Worm (Caenorhabditis elegans) whole organism, young adult: Measurements from ENCODE around the gene msp-59.
"Not testable (repeated sequence)": the region's sequence is repeated elsewhere in the genome, so short reads cannot be mapped to it uniquely, and the experiment has no call there.

Experiments
- B0019.2 ChIP-seq: fragments of 200-800 bp; sonication (Bioruptor generic); conservative IDR thresholded peaks from 2 replicates; pipeline ENCODE4 v1.3.6; 2022; ENCODE audit warnings: missing genetic modification reagents, missing genetic modification characterization, missing compliant biosample characterization
- B0261.1 ChIP-seq: sonication (generic microtip); optimal IDR thresholded peaks from 2 replicates; lab custom pipeline; 2016; ENCODE audit warnings: mild to moderate bottlenecking, missing genetic modification characterization, moderate library complexity, missing compliant biosample characterization
- B0336.3 ChIP-seq: fragments of 200-800 bp; sonication (Bioruptor generic); IDR thresholded peaks from 2 replicates; pipeline ENCODE4 v1.3.6; 2022; ENCODE audit warnings: missing genetic modification characterization, missing compliant biosample characterization
- C17E4.6 ChIP-seq: fragments of 200-800 bp; sonication (Bioruptor generic); IDR thresholded peaks from 2 replicates; pipeline ENCODE4 v1.3.6; 2022; ENCODE audit warnings: missing genetic modification reagents, missing genetic modification characterization, missing compliant biosample characterization
- D2030.7 ChIP-seq: fragments of 200-800 bp; sonication (Bioruptor generic); IDR thresholded peaks from 2 replicates; pipeline ENCODE4 v1.3.6; 2022; ENCODE audit warnings: missing genetic modification reagents, missing genetic modification characterization, missing compliant biosample characterization
- F33H1.4 ChIP-seq: fragments of 200-800 bp; sonication (Bioruptor generic); IDR thresholded peaks from 2 replicates; pipeline ENCODE4 v1.3.6; 2022; ENCODE audit warnings: missing genetic modification reagents, missing genetic modification characterization, missing compliant biosample characterization
- F49E8.2 ChIP-seq: sonication (generic microtip); optimal IDR thresholded peaks from 3 replicates; lab custom pipeline; 2017; ENCODE audit warnings: missing genetic modification characterization, mild to moderate bottlenecking, missing compliant biosample characterization, antibody characterized with exemption, moderate library complexity; ENCODE audit not compliant: insufficient read depth
- K12H6.12 ChIP-seq: fragments of 200-800 bp; sonication (Bioruptor generic); optimal IDR thresholded peaks from 2 replicates; lab custom pipeline; 2018; ENCODE audit warnings: mild to moderate bottlenecking, missing genetic modification characterization, missing compliant biosample characterization
- Y53G8AR.9 ChIP-seq: fragments of 200-800 bp; sonication (Bioruptor generic); conservative IDR thresholded peaks from 2 replicates; pipeline ENCODE4 v1.3.6; 2022; ENCODE audit warnings: missing genetic modification reagents, missing genetic modification characterization, missing compliant biosample characterization
- Y56A3A.18 ChIP-seq: fragments of 200-800 bp; sonication (Bioruptor generic); IDR thresholded peaks from 2 replicates; pipeline ENCODE4 v1.3.6; 2022; ENCODE audit warnings: missing genetic modification reagents, missing genetic modification characterization, missing compliant biosample characterization
- Y67H2A.10 ChIP-seq: fragments of 200-800 bp; sonication (Bioruptor generic); conservative IDR thresholded peaks from 2 replicates; pipeline ENCODE4 v1.3.6; 2022; ENCODE audit warnings: missing genetic modification reagents, missing genetic modification characterization, missing compliant biosample characterization
- Y79H2A.3 ChIP-seq: fragments of 200-800 bp; sonication (Bioruptor generic); conservative IDR thresholded peaks from 2 replicates; pipeline ENCODE4 v1.3.6; 2022; ENCODE audit warnings: missing genetic modification reagents, missing genetic modification characterization, missing compliant biosample characterization
- akir-1 ChIP-seq: fragments of 200-800 bp; sonication (Bioruptor generic); optimal IDR thresholded peaks from 2 replicates; lab custom pipeline; 2018; ENCODE audit warnings: mild to moderate bottlenecking, missing genetic modification characterization, moderate library complexity, missing compliant biosample characterization
- ama-1 ChIP-seq, 3 experiments: fragments of 150-350 bp in 1 of 3; sonication (generic microtip) in 2 of 3; optimal IDR thresholded peaks; 2 replicates each; lab custom pipeline; 2014 to 2018; ENCODE audit warnings: missing biosample characterization in 2 of 3, missing genetic modification characterization in 2 of 3, missing genetic modification reagents in 2 of 3
- aptf-2 ChIP-seq: fragments of 200-800 bp; sonication (Bioruptor generic); conservative IDR thresholded peaks from 2 replicates; pipeline ENCODE4 v1.3.6; 2022; ENCODE audit warnings: missing genetic modification reagents, missing genetic modification characterization, missing compliant biosample characterization
- aptf-3 ChIP-seq: fragments of 200-800 bp; sonication (Bioruptor generic); IDR thresholded peaks from 2 replicates; pipeline ENCODE4 v1.3.6; 2022; ENCODE audit warnings: missing genetic modification characterization, missing compliant biosample characterization
- attf-6 ChIP-seq: fragments of 200-800 bp; sonication (Bioruptor generic); IDR thresholded peaks from 2 replicates; pipeline ENCODE4 v1.3.6; 2022; ENCODE audit warnings: missing genetic modification reagents, missing genetic modification characterization, missing compliant biosample characterization
- ceh-100 ChIP-seq: fragments of 200-800 bp; sonication (Bioruptor generic); IDR thresholded peaks from 2 replicates; pipeline ENCODE4 v1.3.6; 2022; ENCODE audit warnings: missing genetic modification reagents, missing genetic modification characterization, missing compliant biosample characterization
- ceh-91 ChIP-seq: fragments of 200-800 bp; sonication (Bioruptor generic); IDR thresholded peaks from 2 replicates; pipeline ENCODE4 v1.3.6; 2022; ENCODE audit warnings: missing genetic modification reagents, missing genetic modification characterization, missing compliant biosample characterization
- dox-1 ChIP-seq: fragments of 200-800 bp; sonication (Bioruptor generic); IDR thresholded peaks from 2 replicates; pipeline ENCODE4 v1.3.6; 2022; ENCODE audit warnings: missing genetic modification reagents, missing genetic modification characterization, missing compliant biosample characterization
- ekl-4 ChIP-seq: fragments of 200-800 bp; sonication (Bioruptor generic); IDR thresholded peaks from 2 replicates; pipeline ENCODE4 v1.3.6; 2022; ENCODE audit warnings: missing genetic modification reagents, missing genetic modification characterization, missing compliant biosample characterization
- ets-4 ChIP-seq: fragments of 200-800 bp; sonication (Bioruptor generic); optimal IDR thresholded peaks from 2 replicates; lab custom pipeline; 2018; ENCODE audit warnings: mild to moderate bottlenecking, missing genetic modification characterization, missing compliant biosample characterization
- hmg-1.2 ChIP-seq: fragments of 200-800 bp; sonication (Bioruptor generic); IDR thresholded peaks from 2 replicates; pipeline ENCODE4 v1.3.6; 2022; ENCODE audit warnings: missing genetic modification reagents, missing genetic modification characterization, missing compliant biosample characterization
- hrde-1 ChIP-seq: sonication (generic microtip); optimal IDR thresholded peaks from 2 replicates; lab custom pipeline; 2016; ENCODE audit warnings: missing genetic modification characterization, mild to moderate bottlenecking, missing compliant biosample characterization, moderate library complexity, missing genotype, missing genetic modification reagents, borderline replicate concordance
- hsf-1 ChIP-seq: fragments of 200-800 bp; sonication (Bioruptor generic); IDR thresholded peaks from 2 replicates; pipeline ENCODE4 v1.3.6; 2022; ENCODE audit warnings: missing genetic modification reagents, missing genetic modification characterization, missing compliant biosample characterization
- let-607 ChIP-seq, 2 experiments: fragments of 200-800 bp in 1 of 2; sonication (Bioruptor generic) in 1 of 2; sonication (generic microtip) in 1 of 2; optimal IDR thresholded peaks; 2 replicates each; lab custom pipeline; 2016 to 2018; ENCODE audit warnings: mild to moderate bottlenecking in 2 of 2, missing compliant biosample characterization in 2 of 2, missing genetic modification characterization in 2 of 2, moderate library complexity in 2 of 2, missing genotype in 1 of 2
- lin-26 ChIP-seq: fragments of 200-800 bp; sonication (Bioruptor generic); IDR thresholded peaks from 2 replicates; pipeline ENCODE4 v1.3.6; 2022; ENCODE audit warnings: missing genetic modification reagents, missing genetic modification characterization, missing compliant biosample characterization
- lir-1 ChIP-seq: fragments of 200-800 bp; sonication (Bioruptor generic); conservative IDR thresholded peaks from 2 replicates; pipeline ENCODE4 v1.3.6; 2022; ENCODE audit warnings: missing genetic modification reagents, missing genetic modification characterization, missing compliant biosample characterization
- lsl-1 ChIP-seq: fragments of 200-800 bp; sonication (Bioruptor generic); optimal IDR thresholded peaks from 2 replicates; lab custom pipeline; 2018; ENCODE audit warnings: mild to moderate bottlenecking, missing genetic modification characterization, moderate library complexity, missing compliant biosample characterization
- madf-3 ChIP-seq: fragments of 200-800 bp; sonication (Bioruptor generic); IDR thresholded peaks from 2 replicates; pipeline ENCODE4 v1.3.6; 2022; ENCODE audit warnings: missing genetic modification reagents, missing genetic modification characterization, missing compliant biosample characterization
- madf-6 ChIP-seq: fragments of 200-800 bp; sonication (Bioruptor generic); IDR thresholded peaks from 2 replicates; pipeline ENCODE4 v1.3.6; 2022; ENCODE audit warnings: missing genetic modification reagents, missing genetic modification characterization, missing compliant biosample characterization
- mcd-1 ChIP-seq: fragments of 200-800 bp; sonication (Bioruptor generic); IDR thresholded peaks from 2 replicates; pipeline ENCODE4 v1.3.6; 2022; ENCODE audit warnings: missing genetic modification reagents, missing genetic modification characterization, missing compliant biosample characterization
- nfya-2 ChIP-seq: fragments of 200-800 bp; sonication (Bioruptor generic); IDR thresholded peaks from 2 replicates; pipeline ENCODE4 v1.3.6; 2022; ENCODE audit warnings: missing genetic modification reagents, missing genetic modification characterization, missing compliant biosample characterization
- nfyb-1 ChIP-seq: fragments of 200-800 bp; sonication (Bioruptor generic); IDR thresholded peaks from 2 replicates; pipeline ENCODE4 v1.3.6; 2022; ENCODE audit warnings: missing genetic modification reagents, missing genetic modification characterization, missing compliant biosample characterization
- nhr-120 ChIP-seq: fragments of 200-800 bp; sonication (Bioruptor generic); IDR thresholded peaks from 2 replicates; pipeline ENCODE4 v1.3.6; 2022; ENCODE audit warnings: missing genetic modification characterization, missing compliant biosample characterization
- pbrm-1 ChIP-seq: fragments of 200-800 bp; sonication (Bioruptor generic); IDR thresholded peaks from 2 replicates; pipeline ENCODE4 v1.3.6; 2022; ENCODE audit warnings: missing genetic modification reagents, missing genetic modification characterization, missing compliant biosample characterization
- rcor-1 ChIP-seq: fragments of 200-800 bp; sonication (Bioruptor generic); IDR thresholded peaks from 2 replicates; pipeline ENCODE4 v1.3.6; 2022; ENCODE audit warnings: missing genetic modification reagents, missing genetic modification characterization, missing compliant biosample characterization
- snpc-1.1 ChIP-seq: sonication (generic microtip); optimal IDR thresholded peaks from 2 replicates; lab custom pipeline; 2017; ENCODE audit warnings: missing genetic modification characterization, mild to moderate bottlenecking, missing compliant biosample characterization, antibody characterized with exemption, moderate library complexity, missing genotype, missing genetic modification reagents; ENCODE audit not compliant: insufficient read depth
- snpc-4 ChIP-seq, 5 experiments: fragments of 150-350 bp in 1 of 5; sonication (generic microtip) in 4 of 5; optimal IDR thresholded peaks; 2 replicates each; lab custom pipeline; 2014 to 2018; ENCODE audit warnings: missing genetic modification characterization in 5 of 5, missing biosample characterization in 3 of 5, antibody characterized with exemption in 2 of 5, mild to moderate bottlenecking in 2 of 5, missing compliant biosample characterization in 2 of 5, missing genotype in 2 of 5, moderate library complexity in 2 of 5, missing genetic modification reagents in 1 of 5
- sptf-2 ChIP-seq: fragments of 200-800 bp; sonication (Bioruptor generic); optimal IDR thresholded peaks from 2 replicates; lab custom pipeline; 2018; ENCODE audit warnings: mild to moderate bottlenecking, missing genetic modification characterization, missing compliant biosample characterization
- tbp1 ChIP-seq: fragments of 200-800 bp; sonication (Bioruptor generic); optimal IDR thresholded peaks from 2 replicates; lab custom pipeline; 2018; ENCODE audit warnings: mild to moderate bottlenecking, missing genetic modification characterization, missing compliant biosample characterization
- ztf-25 ChIP-seq: fragments of 200-800 bp; sonication (Bioruptor generic); IDR thresholded peaks from 2 replicates; pipeline ENCODE4 v1.3.6; 2022; ENCODE audit warnings: missing genetic modification reagents, missing genetic modification characterization, missing compliant biosample characterization
- ztf-28 ChIP-seq: fragments of 200-800 bp; sonication (Bioruptor generic); IDR thresholded peaks from 2 replicates; pipeline ENCODE4 v1.3.6; 2022; ENCODE audit warnings: missing genetic modification reagents, missing genetic modification characterization, missing compliant biosample characterization

msp-59 gene

DNA sequence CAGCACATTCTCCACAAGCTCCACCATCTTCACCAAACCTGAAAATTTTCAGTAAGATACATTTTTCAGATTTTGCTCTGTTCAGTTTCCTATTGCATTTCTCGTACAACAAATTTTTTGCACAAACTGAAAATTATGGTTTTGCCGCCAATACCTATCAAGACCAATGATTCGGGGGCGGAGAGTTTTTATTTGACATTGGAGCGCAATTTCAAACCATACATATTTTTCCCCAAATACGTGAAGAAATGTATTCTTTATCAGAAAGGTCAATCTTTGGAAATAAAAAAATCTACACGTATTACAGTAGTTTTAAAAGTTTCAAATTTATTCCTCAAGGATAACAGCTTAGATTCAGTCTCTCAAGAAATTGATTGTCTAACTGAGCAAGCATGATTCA lies 46.4 kb downstream of the msp-59 start, which contains the start of gene F36H12.5:
F36H12.5 (plus strand) TSS at position 301 of the 400 bp plus-strand sequence.
- TF ChIP-seq attf-6 (no peak), ets-4 (GFP tag; lab: Kevin White, UChicago) (no peak), Y67H2A.10 (no peak), lir-1 (no peak), B0261.1 (no peak), aptf-2 (GFP tag; lab: Robert Waterston, UW) (no peak), K12H6.12 (tag; lab: Kevin White, UChicago) (no peak), akir-1 (GFP tag; lab: Kevin White, UChicago) (no peak), snpc-4 (GFP tag; optimal IDR thresholded peaks at IDR 0.05; lab: Kevin White, UChicago) (no peak), snpc-4 (tag; optimal IDR thresholded peaks at IDR 0.05; lab: Kevin White, UChicago) (no peak), hsf-1 (GFP tag; lab: Robert Waterston, UW) (no peak), sptf-2 (GFP tag; lab: Kevin White, UChicago) (no peak), nfya-2 (GFP tag; lab: Robert Waterston, UW) (no peak), nhr-120 (GFP tag; lab: Robert Waterston, UW) (no peak), let-607 (tag; optimal IDR thresholded peaks at IDR 0.05; lab: Kevin White, UChicago) (no peak)

DNA sequence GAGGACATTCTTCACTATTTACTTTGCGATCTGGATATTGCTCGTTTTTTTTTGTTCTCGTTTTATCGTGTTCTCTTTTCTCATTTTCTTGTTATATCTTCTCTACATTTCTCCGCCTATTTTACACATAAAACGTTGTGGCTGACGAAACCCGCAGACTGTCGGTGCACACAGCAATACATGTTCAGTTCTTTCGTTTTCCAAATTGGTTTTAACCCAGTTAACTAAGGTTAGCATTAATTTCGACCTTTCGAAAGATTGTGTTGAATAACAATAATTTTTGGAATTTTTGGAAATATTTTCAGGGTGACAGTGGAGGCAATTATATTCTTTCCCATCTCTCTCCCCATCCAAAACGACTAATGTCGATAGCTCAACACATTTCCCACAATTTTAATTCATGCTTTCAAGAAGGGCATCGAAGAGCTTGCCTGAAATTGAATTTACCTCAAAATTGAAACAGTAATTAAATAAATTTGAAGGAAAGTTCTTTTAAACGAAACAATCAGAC lies 48.2 kb downstream of the msp-59 start:
- TF ChIP-seq B0336.3 (GFP tag; lab: Robert Waterston, UW) (0 out of 2 replicates have a peak, but pooled peaks have one; percentile 26), hrde-1 (peak; percentile 42), snpc-1.1 (tag; lab: Kevin White, UChicago) (peak; percentile 88), Y53G8AR.9 (peak; percentile 65; the same call in 1 of the 2 replicates), Y56A3A.18 (peak; percentile 41; the same call in 1 of the 2 replicates), ceh-91 (peak; percentile 38; the same call in 1 of the 2 replicates), B0019.2 (GFP tag; lab: Robert Waterston, UW) (0 out of 2 replicates have a peak, but pooled peaks have one; percentile 28), F33H1.4 (GFP tag; lab: Robert Waterston, UW) (peak; percentile 52; the same call in 1 of the 2 replicates), rcor-1 (GFP tag; lab: Robert Waterston, UW) (peak; percentile 38; the same call in 1 of the 2 replicates), ztf-25 (GFP tag; lab: Robert Waterston, UW) (0 out of 2 replicates have a peak, but pooled peaks have one; percentile 73), mcd-1 (GFP tag; lab: Robert Waterston, UW) (peak; percentile 56; the same call in 1 of the 2 replicates), dox-1 (GFP tag; lab: Robert Waterston, UW) (peak; percentile 89), hmg-1.2 (peak; percentile 82), madf-3 (0 out of 2 replicates have a peak, but pooled peaks have one; percentile 38), aptf-3 (GFP tag; lab: Robert Waterston, UW) (0 out of 2 replicates have a peak, but pooled peaks have one; percentile 8), snpc-4 (GFP tag; optimal IDR thresholded peaks at IDR 0.05; lab: Kevin White, UChicago) (peak; percentile 93), snpc-4 (tag; optimal IDR thresholded peaks at IDR 0.05; lab: Kevin White, UChicago) (peak; percentile 84 to 97 (median 95)), tbp1 (GFP tag; lab: Kevin White, UChicago) (peak; percentile 69), ceh-100 (GFP tag; lab: Robert Waterston, UW) (peak; percentile 35; the same call in 1 of the 2 replicates), ekl-4 (GFP tag; lab: Robert Waterston, UW) (peak; percentile 82), D2030.7 (GFP tag; lab: Robert Waterston, UW) (peak; percentile 95), lin-26 (peak; percentile 63; the same call in 1 of the 2 replicates), ztf-28 (GFP tag; lab: Robert Waterston, UW) (0 out of 2 replicates have a peak, but pooled peaks have one; percentile 53), lsl-1 (GFP tag; lab: Kevin White, UChicago) (peak; percentile 34), Y79H2A.3 (GFP tag; lab: Robert Waterston, UW) (0 out of 2 replicates have a peak, but pooled peaks have one; percentile 12), nfyb-1 (GFP tag; lab: Robert Waterston, UW) (peak; percentile 62; the same call in 1 of the 2 replicates), hsf-1 (GFP tag; lab: Robert Waterston, UW) (peak; percentile 63; the same call in 1 of the 2 replicates), C17E4.6 (GFP tag; lab: Robert Waterston, UW) (peak; percentile 55; the same call in 1 of the 2 replicates), attf-6 (peak; percentile 99), F49E8.2 (tag; lab: Kevin White, UChicago) (peak; percentile 69), madf-6 (GFP tag; lab: Robert Waterston, UW) (peak; percentile 80), ama-1 (optimal IDR thresholded peaks at IDR 0.05; lab: Kevin White, UChicago) (peak; percentile 26), pbrm-1 (GFP tag; lab: Robert Waterston, UW) (peak; percentile 85)
- TF ChIP-seq ama-1 (GFP tag; optimal IDR thresholded peaks at IDR 0.05; lab: Kevin White, UChicago) = not testable (repeated sequence)
